ENCODE assay signal across 5 worm cellular contexts in the genomic region with DNA sequence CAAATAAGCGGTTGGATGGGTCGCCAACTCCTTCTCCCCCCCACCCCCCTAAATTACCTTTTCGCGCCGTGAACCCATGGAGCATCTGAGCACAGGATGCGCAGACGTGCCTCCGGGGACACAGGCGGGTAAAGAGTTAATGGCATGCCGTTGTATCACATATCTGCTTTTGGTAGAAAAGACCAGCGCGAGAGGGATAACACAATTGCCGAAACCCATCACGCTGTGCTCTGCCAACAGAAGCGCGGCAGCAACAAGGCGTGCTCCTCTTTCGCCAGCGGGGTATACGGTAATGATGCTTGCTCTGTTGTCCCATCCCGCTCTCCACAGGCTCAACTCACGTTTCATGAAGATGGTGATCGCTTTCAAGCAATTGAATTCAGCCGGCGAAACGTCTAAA.
TF ChIP-seq lines count a peak whose summit lies in the region.

No protein-coding gene starts in this region.

TF ChIP-seq in whole organism, L1 larva, 84 proteins besides CTCF, POLR2A, EP300 and RAD21:
- TF ChIP-seq lin-14 (GFP tag; optimal IDR thresholded peaks at IDR 0.05; lab: Kevin White, UChicago), result peak; percentile 38
- TF ChIP-seq unc-86 (tag; optimal IDR thresholded peaks at IDR 0.05; lab: Kevin White, UChicago), result no peak
- TF ChIP-seq tbx-2 (tag; optimal IDR thresholded peaks at IDR 0.05; lab: Kevin White, UChicago), result peak; percentile 28

TF ChIP-seq in whole organism, L4 larva, 104 proteins besides CTCF, POLR2A, EP300 and RAD21:
- peak; percentile 69 for TF ChIP-seq aha-1 (tag; lab: Kevin White, UChicago)
- no peak for TF ChIP-seq ceh-20 (GFP tag; IDR thresholded peaks at IDR 0.05; lab: Robert Waterston, UW)

TF ChIP-seq in whole organism, late embryonic, 69 proteins besides CTCF, POLR2A, EP300 and RAD21:
- TF ChIP-seq unc-42 (tag; optimal IDR thresholded peaks at IDR 0.05; lab: Kevin White, UChicago), result peak; percentile 60
- no peak for TF ChIP-seq hlh-15 (tag; optimal IDR thresholded peaks at IDR 0.05; lab: Kevin White, UChicago)
- no peak for TF ChIP-seq ceh-45 (GFP tag; IDR thresholded peaks at IDR 0.05; lab: Robert Waterston, UW)
- TF ChIP-seq ceh-31 (tag; optimal IDR thresholded peaks at IDR 0.05; lab: Kevin White, UChicago), result peak; percentile 10
- TF ChIP-seq pag-3 (tag; optimal IDR thresholded peaks at IDR 0.05; lab: Kevin White, UChicago; ENCODE audit: borderline replicate concordance), result no peak

TF ChIP-seq in whole organism, mixed stage, embryonic, 35 proteins besides CTCF, POLR2A, EP300 and RAD21:
- TF ChIP-seq ham-2 (GFP tag; optimal IDR thresholded peaks at IDR 0.05; lab: Kevin White, UChicago) (no peak), ces-1 (GFP tag; optimal IDR thresholded peaks at IDR 0.05; lab: Kevin White, UChicago) (peak; percentile 58), unc-62 (GFP tag; optimal IDR thresholded peaks at IDR 0.05; lab: Kevin White, UChicago) (no peak)

TF ChIP-seq in whole organism, young adult, 124 proteins besides CTCF, POLR2A, EP300 and RAD21:
- TF ChIP-seq zfh-2 (GFP tag; conservative IDR thresholded peaks at IDR 0.05; lab: Robert Waterston, UW) (peak; percentile 80), ceh-91 (GFP tag; IDR thresholded peaks at IDR 0.05; lab: Robert Waterston, UW) (no peak)
